Worm (Caenorhabditis elegans) whole organism, early embryonic: Measurements from ENCODE around the gene T01G1.4.

ENCODE experiments used
- B0310.2 ChIP-seq: sonication (generic microtip); optimal IDR thresholded peaks from 2 replicates; lab custom pipeline; 2016; ENCODE audit warnings: mild to moderate bottlenecking, missing genetic modification characterization, missing compliant biosample characterization
- ama-1 ChIP-seq: fragments of 150-350 bp; optimal IDR thresholded peaks from 2 replicates; lab custom pipeline; 2014
- ceh-13 ChIP-seq: fragments of 200-800 bp; sonication (Bioruptor generic); optimal IDR thresholded peaks from 2 replicates; lab custom pipeline; 2018; ENCODE audit warnings: mild to moderate bottlenecking, missing genetic modification characterization, missing compliant biosample characterization
- hmbx-1 ChIP-seq: sonication (generic microtip); optimal IDR thresholded peaks from 2 replicates; lab custom pipeline; 2016; ENCODE audit warnings: mild to moderate bottlenecking, missing genetic modification characterization, missing compliant biosample characterization
- pes-1 ChIP-seq: fragments of 200-800 bp; sonication (Bioruptor generic); IDR thresholded peaks from 2 replicates; pipeline ENCODE4 v1.3.6; 2022; ENCODE audit warnings: missing genetic modification reagents, missing genetic modification characterization, missing compliant biosample characterization
- sea-1 ChIP-seq: fragments of 200-800 bp; sonication (Bioruptor generic); conservative IDR thresholded peaks from 2 replicates; pipeline ENCODE4 v1.3.6; 2022; ENCODE audit warnings: missing genetic modification characterization, missing compliant biosample characterization

DNA sequence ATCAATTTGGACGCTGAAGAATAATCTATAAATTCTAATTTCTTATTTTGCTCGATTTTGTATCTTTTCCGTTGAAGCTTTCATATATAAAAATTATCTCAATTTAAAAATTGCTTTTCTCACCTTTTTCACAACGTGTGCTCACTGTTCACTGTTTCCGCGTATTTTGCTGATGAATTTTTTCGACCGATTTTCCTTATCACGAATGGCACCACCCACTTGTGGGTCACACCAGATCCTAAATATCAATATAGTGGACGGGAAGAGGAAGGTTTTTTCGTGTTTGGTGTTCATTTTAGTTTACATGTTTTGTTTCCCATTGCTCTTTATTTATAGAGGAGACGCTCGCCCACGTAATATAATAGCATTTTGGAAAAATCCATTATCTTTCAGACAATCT is 45.6 kb downstream of the T01G1.4 start:
- TF ChIP-seq pes-1 (no peak), ceh-13 (GFP tag; lab: Kevin White, UChicago) (no peak), ama-1 (no peak), hmbx-1 (tag; lab: Kevin White, UChicago) (no peak), B0310.2 (tag; lab: Kevin White, UChicago) (no peak), sea-1 (GFP tag; lab: Robert Waterston, UW) (no peak)
